Worm (Caenorhabditis elegans) whole organism, early embryonic: ENCODE results near the gene ZK643.2.

Experiments used
- ama-1 ChIP-seq: fragments of 150-350 bp; optimal IDR thresholded peaks from 2 replicates; lab custom pipeline; 2014
- tra-4 ChIP-seq: sonication (generic microtip); optimal IDR thresholded peaks from 2 replicates; lab custom pipeline; 2017; ENCODE audit warnings: missing genetic modification characterization, missing compliant biosample characterization

DNA sequence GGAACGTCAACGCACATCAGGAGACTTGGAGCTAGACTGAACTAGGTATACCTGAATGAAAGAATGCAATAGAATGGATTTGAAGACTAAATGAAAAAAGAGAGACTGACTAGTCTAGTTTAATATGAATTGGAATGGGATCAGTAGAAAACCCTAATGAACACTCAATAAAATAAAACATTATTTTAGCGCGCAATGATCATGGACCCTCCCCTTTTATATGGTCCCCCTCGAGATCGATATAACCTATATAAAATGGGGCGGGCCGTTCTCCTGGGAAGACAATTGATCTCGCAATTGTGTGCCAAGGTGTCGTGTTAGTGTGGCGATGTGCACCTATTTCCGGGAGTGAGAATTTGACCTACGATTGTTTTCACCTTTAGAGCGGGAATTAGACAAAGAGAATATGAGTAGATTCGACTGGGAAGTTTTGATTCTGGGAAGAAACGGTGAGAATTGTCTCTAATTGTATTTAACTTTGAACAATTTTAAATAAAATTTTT, 38.4 kb upstream of the ZK643.2 start, which contains the start of gene cdc-25.3:
- no peak for TF ChIP-seq tra-4 (tag; lab: Kevin White, UChicago)
- no peak for TF ChIP-seq ama-1 (lab: Kevin White, UChicago)
